Fruit fly (Drosophila melanogaster) whole organism, embryonic: ENCODE data around the gene CG43439.

Experiments used
- Blimp-1 ChIP-seq: fragments of 200-800 bp; sonication (Bioruptor generic); optimal IDR thresholded peaks from 3 replicates; lab custom pipeline; 2018; ENCODE audit warnings: missing biosample characterization, missing genetic modification characterization, mild to moderate bottlenecking, moderate library complexity, missing genetic modification reagents
- CG10209 ChIP-seq: fragments of 200-800 bp; sonication (Bioruptor generic); optimal IDR thresholded peaks from 3 replicates; lab custom pipeline; 2017; ENCODE audit warnings: missing biosample characterization, mild to moderate bottlenecking, missing genetic modification characterization, missing genetic modification reagents
- CG1024 ChIP-seq: fragments of 200-800 bp; sonication (Bioruptor generic); IDR thresholded peaks from 2 replicates; pipeline ENCODE4 v1.3.6; 2022; ENCODE audit warnings: missing biosample characterization, missing genetic modification characterization
- CG11093 ChIP-seq: fragments of 200-800 bp; sonication (Bioruptor generic); IDR thresholded peaks from 3 replicates; pipeline ENCODE4 v1.3.6; 2022; ENCODE audit warnings: missing biosample characterization, missing genetic modification characterization
- CG11560 ChIP-seq: fragments of 200-800 bp; sonication (Bioruptor generic); IDR thresholded peaks from 3 replicates; pipeline ENCODE4 v1.3.6; 2022; ENCODE audit warnings: missing biosample characterization, missing genetic modification characterization
- CG12391 ChIP-seq: fragments of 200-800 bp; sonication (Bioruptor generic); optimal IDR thresholded peaks from 3 replicates; lab custom pipeline; 2018; ENCODE audit warnings: missing biosample characterization, mild to moderate bottlenecking, missing genetic modification characterization, moderate library complexity
- CG12659 ChIP-seq: fragments of 200-800 bp; sonication (Bioruptor generic); optimal IDR thresholded peaks from 3 replicates; lab custom pipeline; 2017; ENCODE audit warnings: mild to moderate bottlenecking, missing biosample characterization, missing genetic modification reagents, missing genetic modification characterization
- CG12769 ChIP-seq: fragments of 200-800 bp; sonication (Bioruptor generic); optimal IDR thresholded peaks from 2 replicates; lab custom pipeline; 2019; ENCODE audit warnings: missing biosample characterization, mild to moderate bottlenecking, missing genetic modification characterization, moderate library complexity
- CG15011 ChIP-seq: fragments of 200-800 bp; sonication (Bioruptor generic); optimal IDR thresholded peaks from 3 replicates; lab custom pipeline; 2018; ENCODE audit warnings: missing biosample characterization, mild to moderate bottlenecking, missing genetic modification characterization
- CG15601 ChIP-seq: fragments of 200-800 bp; sonication (Bioruptor generic); optimal IDR thresholded peaks from 3 replicates; lab custom pipeline; 2019; ENCODE audit warnings: missing biosample characterization, mild to moderate bottlenecking, missing genetic modification characterization, moderate library complexity
- CG16779 ChIP-seq: fragments of 200-800 bp; sonication (Bioruptor generic); IDR thresholded peaks from 2 replicates; pipeline ENCODE4 v1.3.6; 2022; ENCODE audit warnings: missing biosample characterization, missing genetic modification characterization
- CG17186 ChIP-seq: fragments of 200-800 bp; sonication (Bioruptor generic); optimal IDR thresholded peaks from 3 replicates; lab custom pipeline; 2017; ENCODE audit warnings: missing biosample characterization, missing genetic modification reagents, missing genetic modification characterization
- CG17568 ChIP-seq: fragments of 200-800 bp; sonication (Bioruptor generic); optimal IDR thresholded peaks from 2 replicates; lab custom pipeline; 2018; ENCODE audit warnings: missing biosample characterization, mild to moderate bottlenecking, missing genetic modification characterization, moderate library complexity
- CG17612 ChIP-seq: fragments of 200-800 bp; sonication (Bioruptor generic); IDR thresholded peaks from 2 replicates; pipeline ENCODE4 v1.3.6; 2022; ENCODE audit warnings: missing biosample characterization, missing genetic modification characterization
- CG17829 ChIP-seq: fragments of 200-800 bp; optimal IDR thresholded peaks from 2 replicates; lab custom pipeline; 2019; ENCODE audit warnings: missing biosample characterization, mild to moderate bottlenecking, missing genetic modification characterization, moderate library complexity
- CG18476 ChIP-seq: fragments of 200-800 bp; sonication (Bioruptor generic); optimal IDR thresholded peaks from 2 replicates; lab custom pipeline; 2016; ENCODE audit warnings: missing biosample characterization, mild to moderate bottlenecking, missing genetic modification characterization
- CG30431 ChIP-seq: fragments of 200-800 bp; sonication (Bioruptor generic); optimal IDR thresholded peaks from 2 replicates; lab custom pipeline; 2017; ENCODE audit warnings: missing biosample characterization, missing genetic modification characterization
- CG31388 ChIP-seq: fragments of 200-800 bp; sonication (Bioruptor generic); optimal IDR thresholded peaks from 2 replicates; lab custom pipeline; 2016; ENCODE audit warnings: missing biosample characterization, missing genetic modification characterization
- CG34422 ChIP-seq: fragments of 200-800 bp; sonication (Bioruptor generic); IDR thresholded peaks from 3 replicates; pipeline ENCODE4 v1.3.6; 2022; ENCODE audit warnings: missing biosample characterization, missing genetic modification characterization
- CG4282 ChIP-seq: fragments of 200-800 bp; sonication (Bioruptor generic); optimal IDR thresholded peaks from 2 replicates; lab custom pipeline; 2016; ENCODE audit warnings: missing biosample characterization, missing genetic modification characterization
- CG6854 ChIP-seq: fragments of 200-800 bp; sonication (Bioruptor generic); optimal IDR thresholded peaks from 3 replicates; lab custom pipeline; 2017; ENCODE audit warnings: missing biosample characterization, mild to moderate bottlenecking, missing genetic modification characterization
- CG8290 ChIP-seq, 3 experiments: fragments of 200-800 bp; sonication (Bioruptor generic); optimal IDR thresholded peaks; 2 replicates each; lab custom pipeline; 2016 to 2019; ENCODE audit warnings: missing biosample characterization in 3 of 3, missing genetic modification characterization in 3 of 3, mild to moderate bottlenecking in 2 of 3, moderate library complexity in 1 of 3
- D ChIP-seq, 2 experiments: fragments of 200-800 bp in 1 of 2; fragments of >200 bp in 1 of 2; sonication (Bioruptor generic) in 1 of 2; optimal IDR thresholded peaks; 2 replicates in 1 of 2; 3 replicates in 1 of 2; lab custom pipeline; 2017; ENCODE audit warnings: mild to moderate bottlenecking in 1 of 2, missing biosample characterization in 1 of 2, missing genetic modification characterization in 1 of 2, missing genetic modification reagents in 1 of 2
- Dfd ChIP-seq, 2 experiments: fragments of >200 bp; optimal IDR thresholded peaks; 2 replicates each; lab custom pipeline; 2017; ENCODE audit warnings: missing biosample characterization in 2 of 2, missing genetic modification characterization in 2 of 2
- Doc3 ChIP-seq: fragments of 200-800 bp; sonication (Bioruptor generic); IDR thresholded peaks from 3 replicates; pipeline ENCODE4 v1.3.6; 2022; ENCODE audit warnings: missing biosample characterization, missing genetic modification characterization; ENCODE audit not compliant: partially characterized antibody
- Dref ChIP-seq: fragments of 200-800 bp; sonication (Bioruptor generic); IDR thresholded peaks from 2 replicates; pipeline ENCODE4 v1.3.6; 2022; ENCODE audit warnings: missing biosample characterization, missing genetic modification characterization
- Drgx ChIP-seq: fragments of 200-800 bp; sonication (Bioruptor generic); IDR thresholded peaks from 2 replicates; pipeline ENCODE4 v1.3.6; 2022; ENCODE audit warnings: missing biosample characterization, missing genetic modification characterization
- HLH4C ChIP-seq: fragments of 200-800 bp; sonication (Bioruptor generic); IDR thresholded peaks from 3 replicates; pipeline ENCODE4 v1.3.6; 2022; ENCODE audit warnings: missing biosample characterization, missing genetic modification characterization; ENCODE audit not compliant: partially characterized antibody
- HLH54F ChIP-seq: fragments of 200-800 bp; sonication (Bioruptor generic); optimal IDR thresholded peaks from 3 replicates; lab custom pipeline; 2016; ENCODE audit warnings: missing biosample characterization, missing genetic modification characterization
- MESR4 ChIP-seq: fragments of 200-800 bp; sonication (Bioruptor generic); optimal IDR thresholded peaks from 2 replicates; lab custom pipeline; 2018; ENCODE audit warnings: missing biosample characterization, mild to moderate bottlenecking, missing genetic modification characterization, moderate library complexity
- NK7.1 ChIP-seq: fragments of 200-800 bp; sonication (Bioruptor generic); optimal IDR thresholded peaks from 3 replicates; lab custom pipeline; 2016; ENCODE audit warnings: missing biosample characterization, missing genetic modification characterization
- Opbp ChIP-seq: fragments of 200-800 bp; sonication (Bioruptor generic); IDR thresholded peaks from 3 replicates; pipeline ENCODE4 v1.3.6; 2022; ENCODE audit warnings: missing biosample characterization, missing genetic modification characterization; ENCODE audit not compliant: partially characterized antibody
- Pdp1 ChIP-seq, 2 experiments: fragments of 200-800 bp; sonication (Bioruptor generic); optimal IDR thresholded peaks; 3 replicates each; lab custom pipeline; 2016; ENCODE audit warnings: missing biosample characterization in 2 of 2, missing genetic modification characterization in 2 of 2, mild to moderate bottlenecking in 1 of 2, moderate library complexity in 1 of 2
- Sry-β ChIP-seq: fragments of 200-800 bp; sonication (Bioruptor generic); optimal IDR thresholded peaks from 2 replicates; lab custom pipeline; 2018; ENCODE audit warnings: missing biosample characterization, mild to moderate bottlenecking, missing genetic modification characterization, moderate library complexity
- Tbp ChIP-seq: fragments of >200 bp; optimal IDR thresholded peaks from 2 replicates; lab custom pipeline; 2018; ENCODE audit warnings: missing biosample characterization, missing genetic modification characterization
- bbx ChIP-seq: fragments of 200-800 bp; sonication (Bioruptor generic); IDR thresholded peaks from 2 replicates; pipeline ENCODE4 v1.3.6; 2022; ENCODE audit warnings: missing biosample characterization, missing genetic modification characterization; ENCODE audit not compliant: partially characterized antibody
- dati ChIP-seq: fragments of 200-800 bp; sonication (Bioruptor generic); IDR thresholded peaks from 2 replicates; pipeline ENCODE4 v1.3.6; 2022; ENCODE audit warnings: missing biosample characterization, missing genetic modification characterization
- gcm ChIP-seq: fragments of 200-800 bp; sonication (Bioruptor generic); optimal IDR thresholded peaks from 2 replicates; lab custom pipeline; 2019; ENCODE audit warnings: missing biosample characterization, mild to moderate bottlenecking, missing genetic modification characterization, moderate library complexity
- gsb ChIP-seq: fragments of 200-800 bp; sonication (Bioruptor generic); IDR thresholded peaks from 2 replicates; pipeline ENCODE4 v1.3.6; 2022; ENCODE audit warnings: missing biosample characterization, missing genetic modification characterization
- her ChIP-seq: fragments of 200-800 bp; sonication (Bioruptor generic); optimal IDR thresholded peaks from 2 replicates; lab custom pipeline; 2016; ENCODE audit warnings: missing biosample characterization, missing genetic modification characterization
- klu ChIP-seq: fragments of 200-800 bp; sonication (Bioruptor generic); IDR thresholded peaks from 2 replicates; pipeline ENCODE4 v1.3.6; 2022; ENCODE audit warnings: missing biosample characterization, missing genetic modification characterization
- lola ChIP-seq, 3 experiments: fragments of >200 bp in 2 of 3; fragments of 200-800 bp in 1 of 3; sonication (Bioruptor generic) in 1 of 3; optimal IDR thresholded peaks; 2 replicates each; lab custom pipeline; 2017 to 2019; ENCODE audit warnings: missing biosample characterization in 3 of 3, missing genetic modification characterization in 3 of 3, mild to moderate bottlenecking in 1 of 3, moderate library complexity in 1 of 3
- prd ChIP-seq, 3 experiments: fragments of >200 bp in 2 of 3; fragments of 200-800 bp in 1 of 3; sonication (Bioruptor generic) in 1 of 3; optimal IDR thresholded peaks in 2 of 3; IDR thresholded peaks in 1 of 3; 2 replicates in 2 of 3; 3 replicates in 1 of 3; pipeline versions ENCODE4 v1.3.6 to Lab custom; 2017 to 2022; ENCODE audit warnings: missing biosample characterization in 1 of 3, missing genetic modification characterization in 1 of 3
- sc ChIP-seq, 3 experiments: fragments of >200 bp in 2 of 3; fragments of 200-800 bp in 1 of 3; sonication (Bioruptor generic) in 1 of 3; optimal IDR thresholded peaks; 2 replicates in 2 of 3; 3 replicates in 1 of 3; lab custom pipeline; 2017; ENCODE audit warnings: mild to moderate bottlenecking in 1 of 3, missing biosample characterization in 1 of 3, missing genetic modification characterization in 1 of 3, missing genetic modification reagents in 1 of 3
- sob ChIP-seq: fragments of 200-800 bp; sonication (Bioruptor generic); IDR thresholded peaks from 2 replicates; pipeline ENCODE4 v1.3.6; 2022; ENCODE audit warnings: missing biosample characterization, missing genetic modification characterization
- tna ChIP-seq: fragments of 200-800 bp; sonication (Bioruptor generic); IDR thresholded peaks from 2 replicates; pipeline ENCODE4 v1.3.6; 2022; ENCODE audit warnings: missing biosample characterization, missing genetic modification characterization; ENCODE audit not compliant: partially characterized antibody
- vnd ChIP-seq: fragments of 200-800 bp; sonication (Bioruptor generic); IDR thresholded peaks from 3 replicates; pipeline ENCODE4 v1.3.6; 2022; ENCODE audit warnings: missing biosample characterization, missing genetic modification characterization; ENCODE audit not compliant: partially characterized antibody

CG43439 gene

DNA sequence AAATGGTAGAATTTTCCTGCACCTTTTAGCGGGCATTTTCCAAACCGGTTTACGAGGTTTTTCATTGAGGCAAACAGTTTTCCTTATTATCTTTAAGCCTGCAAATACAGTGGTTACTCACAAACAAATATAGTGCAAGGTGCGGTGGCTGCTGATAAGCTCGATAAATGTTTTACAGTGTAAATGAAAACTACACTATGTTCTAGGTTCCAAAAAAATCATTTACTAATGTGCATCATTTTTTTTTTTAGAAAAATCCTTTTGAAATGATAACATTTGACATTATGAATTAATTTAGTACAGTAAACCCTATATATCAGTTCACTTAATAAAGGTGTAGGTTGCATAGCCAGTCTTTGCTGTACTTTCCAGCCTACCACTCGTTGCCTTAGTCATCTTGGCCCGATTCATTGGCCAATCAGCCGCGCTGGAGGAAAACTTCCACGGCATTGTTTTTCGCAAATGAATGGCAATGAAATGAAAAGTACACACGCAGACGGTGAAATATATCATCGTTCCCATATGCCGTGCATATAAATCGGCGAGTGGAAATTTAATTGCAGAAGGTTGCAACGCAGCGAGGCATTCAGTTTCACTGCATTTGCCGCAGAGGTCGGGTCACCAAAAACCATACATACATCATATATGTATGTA, 6.2 kb downstream of the CG43439 start (continued):
- TF ChIP-seq CG8290 (GFP tag; optimal IDR thresholded peaks at IDR 0.05; lab: Kevin White, UChicago) (no peak), CG8290 (tag; optimal IDR thresholded peaks at IDR 0.05; lab: Kevin White, UChicago) (no peak), CG12769 (no peak), CG17612 (GFP tag; lab: Robert Waterston, UW) (no peak), HLH4C (GFP tag; lab: Robert Waterston, UW) (no peak), Doc3 (no peak), Dfd (GFP tag; optimal IDR thresholded peaks at IDR 0.05; lab: Kevin White, UChicago) (no peak), bbx (no peak), Opbp (GFP tag; lab: Robert Waterston, UW) (no peak), lola (GFP tag; optimal IDR thresholded peaks at IDR 0.05; lab: Kevin White, UChicago) (peak in 1 of 3 experiments; percentile 47), CG15011 (no peak), Sry-β (GFP tag; lab: Kevin White, UChicago) (no peak), CG34422 (GFP tag; lab: Robert Waterston, UW) (no peak), CG10209 (no peak), CG17568 (GFP tag; lab: Kevin White, UChicago) (no peak), Drgx (GFP tag; lab: Robert Waterston, UW) (peak; percentile 68), klu (GFP tag; lab: Robert Waterston, UW) (no peak), Tbp (GFP tag; lab: Kevin White, UChicago) (no peak), vnd (no peak), Blimp-1 (GFP tag; lab: Kevin White, UChicago) (no peak), D (optimal IDR thresholded peaks at IDR 0.05; lab: Kevin White, UChicago) (no peak), D (GFP tag; optimal IDR thresholded peaks at IDR 0.05; lab: Kevin White, UChicago) (no peak), Dref (no peak), CG12659 (GFP tag; lab: Kevin White, UChicago) (no peak), CG12391 (tag; lab: Kevin White, UChicago) (peak; percentile 16), CG18476 (no peak), sob (no peak), gcm (no peak), CG1024 (GFP tag; lab: Robert Waterston, UW) (no peak), CG30431 (GFP tag; lab: Kevin White, UChicago) (no peak), sc (optimal IDR thresholded peaks at IDR 0.05; lab: Kevin White, UChicago) (no peak), sc (GFP tag; optimal IDR thresholded peaks at IDR 0.05; lab: Kevin White, UChicago) (no peak), CG11093 (no peak), CG4282 (GFP tag; lab: Kevin White, UChicago) (no peak), NK7.1 (no peak), CG15601 (tag; lab: Kevin White, UChicago) (no peak), dati (GFP tag; lab: Robert Waterston, UW) (no peak), HLH54F (GFP tag; lab: Kevin White, UChicago) (no peak), tna (no peak), prd (optimal IDR thresholded peaks at IDR 0.05; lab: Kevin White, UChicago) (no peak), prd (GFP tag; IDR thresholded peaks at IDR 0.05; lab: Robert Waterston, UW) (peak; percentile 5; the same call in 1 of the 3 replicates), CG31388 (GFP tag; lab: Kevin White, UChicago) (no peak), gsb (GFP tag; lab: Robert Waterston, UW) (no peak), CG11560 (no peak), Pdp1 (GFP tag; optimal IDR thresholded peaks at IDR 0.05; lab: Kevin White, UChicago) (no peak), CG17829 (tag; lab: Kevin White, UChicago) (no peak), her (GFP tag; lab: Kevin White, UChicago) (no peak), CG6854 (no peak), CG16779 (GFP tag; lab: Robert Waterston, UW) (no peak), CG17186 (GFP tag; lab: Kevin White, UChicago) (no peak), MESR4 (GFP tag; lab: Kevin White, UChicago) (no peak)
